Fruit fly (Drosophila melanogaster) whole organism, embryonic: ENCODE measurements around the gene Ca-Ma2d.
A peak's percentile ranks its signal among the peaks of the same experiment; 100 is the strongest.

Experiments
- Adf1 ChIP-seq: fragments of 200-800 bp; sonication (Bioruptor generic); IDR thresholded peaks from 2 replicates; pipeline ENCODE4 v1.3.6; 2022; ENCODE audit warnings: missing biosample characterization, missing genetic modification characterization
- BEAF-32 ChIP-seq: fragments of 200-800 bp; sonication (Bioruptor generic); optimal IDR thresholded peaks from 3 replicates; lab custom pipeline; 2017; ENCODE audit warnings: missing biosample characterization, missing genetic modification characterization, mild to moderate bottlenecking, moderate library complexity, missing genetic modification reagents
- CG10321 ChIP-seq: fragments of 200-800 bp; sonication (Bioruptor generic); IDR thresholded peaks from 2 replicates; pipeline ENCODE4 v1.3.6; 2022; ENCODE audit warnings: missing biosample characterization, missing genetic modification characterization
- CG10431 ChIP-seq: fragments of 200-800 bp; sonication (Bioruptor generic); optimal IDR thresholded peaks from 3 replicates; lab custom pipeline; 2018; ENCODE audit warnings: missing biosample characterization, mild to moderate bottlenecking, missing genetic modification characterization
- CG11247 ChIP-seq: fragments of 200-800 bp; sonication (Bioruptor generic); IDR thresholded peaks from 2 replicates; pipeline ENCODE4 v1.3.6; 2022; ENCODE audit warnings: missing biosample characterization, missing genetic modification characterization
- CG1233 ChIP-seq: fragments of 200-800 bp; sonication (Bioruptor generic); optimal IDR thresholded peaks from 4 replicates; lab custom pipeline; 2018; ENCODE audit warnings: missing biosample characterization, mild to moderate bottlenecking, missing genetic modification characterization
- CG15073 ChIP-seq: fragments of 200-800 bp; sonication (Bioruptor generic); optimal IDR thresholded peaks from 2 replicates; lab custom pipeline; 2016; ENCODE audit warnings: missing biosample characterization, missing genetic modification characterization
- CG16779 ChIP-seq: fragments of 200-800 bp; sonication (Bioruptor generic); IDR thresholded peaks from 2 replicates; pipeline ENCODE4 v1.3.6; 2022; ENCODE audit warnings: missing biosample characterization, missing genetic modification characterization
- CG16813 ChIP-seq: fragments of 200-800 bp; sonication (Bioruptor generic); IDR thresholded peaks from 3 replicates; pipeline ENCODE4 v1.3.6; 2022; ENCODE audit warnings: missing biosample characterization, missing genetic modification characterization; ENCODE audit not compliant: partially characterized antibody
- CG16863 ChIP-seq: fragments of 200-800 bp; sonication (Bioruptor generic); optimal IDR thresholded peaks from 3 replicates; lab custom pipeline; 2016; ENCODE audit warnings: missing biosample characterization, missing genetic modification characterization
- CG18599 ChIP-seq: fragments of 200-800 bp; sonication (Bioruptor generic); optimal IDR thresholded peaks from 3 replicates; lab custom pipeline; 2017; ENCODE audit warnings: missing biosample characterization, missing genetic modification characterization, mild to moderate bottlenecking, moderate library complexity, missing genetic modification reagents
- CG2678 ChIP-seq: fragments of 200-800 bp; sonication (Bioruptor generic); optimal IDR thresholded peaks from 3 replicates; lab custom pipeline; 2019; ENCODE audit warnings: missing biosample characterization, mild to moderate bottlenecking, missing genetic modification characterization, moderate library complexity
- CG30431 ChIP-seq: fragments of 200-800 bp; sonication (Bioruptor generic); optimal IDR thresholded peaks from 2 replicates; lab custom pipeline; 2017; ENCODE audit warnings: missing biosample characterization, missing genetic modification characterization
- CG34376 ChIP-seq: fragments of 200-800 bp; sonication (Bioruptor generic); optimal IDR thresholded peaks from 2 replicates; lab custom pipeline; 2018; ENCODE audit warnings: missing biosample characterization, mild to moderate bottlenecking, missing genetic modification characterization
- CG4282 ChIP-seq: fragments of 200-800 bp; sonication (Bioruptor generic); optimal IDR thresholded peaks from 2 replicates; lab custom pipeline; 2016; ENCODE audit warnings: missing biosample characterization, missing genetic modification characterization
- CG6272 ChIP-seq: fragments of 200-800 bp; sonication (Bioruptor generic); IDR thresholded peaks from 2 replicates; pipeline ENCODE4 v1.3.6; 2022; ENCODE audit warnings: missing biosample characterization, missing genetic modification characterization
- CG6654 ChIP-seq: fragments of 200-800 bp; sonication (Bioruptor generic); optimal IDR thresholded peaks from 2 replicates; lab custom pipeline; 2017; ENCODE audit warnings: missing biosample characterization, mild to moderate bottlenecking, missing genetic modification characterization
- CG7357 ChIP-seq: fragments of 200-800 bp; sonication (Bioruptor generic); IDR thresholded peaks from 3 replicates; pipeline ENCODE4 v1.3.6; 2022; ENCODE audit warnings: missing biosample characterization, missing genetic modification characterization
- CG9797 ChIP-seq: fragments of 200-800 bp; sonication (Bioruptor generic); optimal IDR thresholded peaks from 3 replicates; lab custom pipeline; 2018; ENCODE audit warnings: missing biosample characterization, mild to moderate bottlenecking, missing genetic modification characterization
- Chrac-16 ChIP-seq: fragments of 200-800 bp; sonication (Bioruptor generic); optimal IDR thresholded peaks from 3 replicates; lab custom pipeline; 2016; ENCODE audit warnings: missing biosample characterization, missing genetic modification characterization
- CoRest ChIP-seq: fragments of 200-800 bp; sonication (Bioruptor generic); optimal IDR thresholded peaks from 3 replicates; lab custom pipeline; 2018; ENCODE audit warnings: missing biosample characterization, mild to moderate bottlenecking, missing genetic modification characterization, moderate library complexity
- D19A ChIP-seq: fragments of 200-800 bp; optimal IDR thresholded peaks from 3 replicates; lab custom pipeline; 2019; ENCODE audit warnings: missing biosample characterization, mild to moderate bottlenecking, missing genetic modification characterization, moderate library complexity
- E2f2 ChIP-seq: fragments of 200-800 bp; sonication (Bioruptor generic); IDR thresholded peaks from 2 replicates; pipeline ENCODE4 v1.3.6; 2022; ENCODE audit warnings: missing biosample characterization, missing genetic modification characterization
- Lim3 ChIP-seq: fragments of 200-800 bp; sonication (Bioruptor generic); IDR thresholded peaks from 2 replicates; pipeline ENCODE4 v1.3.6; 2022; ENCODE audit warnings: missing biosample characterization, missing genetic modification characterization
- MTF-1 ChIP-seq: fragments of 200-800 bp; sonication (Bioruptor generic); optimal IDR thresholded peaks from 2 replicates; lab custom pipeline; 2018; ENCODE audit warnings: missing biosample characterization, mild to moderate bottlenecking, missing genetic modification characterization, borderline replicate concordance
- NfI ChIP-seq: fragments of 200-800 bp; sonication (Bioruptor generic); optimal IDR thresholded peaks from 3 replicates; lab custom pipeline; 2018; ENCODE audit warnings: missing biosample characterization, mild to moderate bottlenecking, missing genetic modification characterization, moderate library complexity
- Vsx1 ChIP-seq: fragments of 200-800 bp; sonication (Bioruptor generic); optimal IDR thresholded peaks from 2 replicates; lab custom pipeline; 2017; ENCODE audit warnings: missing biosample characterization, mild to moderate bottlenecking, missing genetic modification characterization, missing genetic modification reagents
- ara ChIP-seq: fragments of 200-800 bp; sonication (Bioruptor generic); IDR thresholded peaks from 2 replicates; pipeline ENCODE4 v1.3.6; 2022; ENCODE audit warnings: missing biosample characterization, missing genetic modification characterization
- az2 ChIP-seq: fragments of 200-800 bp; sonication (Bioruptor generic); optimal IDR thresholded peaks from 3 replicates; lab custom pipeline; 2016; ENCODE audit warnings: missing biosample characterization, missing genetic modification characterization
- bcd ChIP-seq: fragments of 200-800 bp; sonication (Bioruptor generic); optimal IDR thresholded peaks from 2 replicates; lab custom pipeline; 2017; ENCODE audit warnings: missing biosample characterization, mild to moderate bottlenecking, missing genetic modification characterization
- br ChIP-seq: fragments of >200 bp; optimal IDR thresholded peaks from 2 replicates; lab custom pipeline; 2017
- chn ChIP-seq: fragments of 200-800 bp; sonication (Bioruptor generic); optimal IDR thresholded peaks from 2 replicates; lab custom pipeline; 2016; ENCODE audit warnings: missing biosample characterization, missing genetic modification characterization
- ci ChIP-seq: fragments of 200-800 bp; sonication (Bioruptor generic); IDR thresholded peaks from 3 replicates; pipeline ENCODE4 v1.3.6; 2022; ENCODE audit warnings: missing biosample characterization, missing genetic modification characterization
- crp ChIP-seq, 2 experiments: fragments of 200-800 bp; sonication (Bioruptor generic); optimal IDR thresholded peaks; 2 replicates in 1 of 2; 3 replicates in 1 of 2; lab custom pipeline; 2017; ENCODE audit warnings: missing biosample characterization in 2 of 2, missing genetic modification characterization in 2 of 2, mild to moderate bottlenecking in 1 of 2, moderate library complexity in 1 of 2
- danr ChIP-seq: fragments of 200-800 bp; sonication (Bioruptor generic); IDR thresholded peaks from 2 replicates; pipeline ENCODE4 v1.3.6; 2022; ENCODE audit warnings: missing biosample characterization, missing genetic modification characterization
- dmrt99B ChIP-seq: fragments of 200-800 bp; sonication (Bioruptor generic); optimal IDR thresholded peaks from 2 replicates; lab custom pipeline; 2018; ENCODE audit warnings: missing biosample characterization, mild to moderate bottlenecking, missing genetic modification characterization, moderate library complexity
- ems ChIP-seq: fragments of 200-800 bp; sonication (Bioruptor generic); optimal IDR thresholded peaks from 3 replicates; lab custom pipeline; 2016; ENCODE audit warnings: missing biosample characterization, missing genetic modification characterization
- fd3F ChIP-seq: fragments of 200-800 bp; sonication (Bioruptor generic); optimal IDR thresholded peaks from 2 replicates; lab custom pipeline; 2018; ENCODE audit warnings: missing biosample characterization, mild to moderate bottlenecking, missing genetic modification characterization, moderate library complexity
- fd64A ChIP-seq: fragments of 200-800 bp; sonication (Bioruptor generic); optimal IDR thresholded peaks from 3 replicates; lab custom pipeline; 2018; ENCODE audit warnings: missing biosample characterization, mild to moderate bottlenecking, missing genetic modification characterization
- ftz-f1 ChIP-seq: fragments of 200-800 bp; sonication (Bioruptor generic); optimal IDR thresholded peaks from 2 replicates; lab custom pipeline; 2016; ENCODE audit warnings: missing biosample characterization, missing genetic modification characterization
- gt ChIP-seq: fragments of 200-800 bp; sonication (Bioruptor generic); IDR thresholded peaks from 2 replicates; pipeline ENCODE4 v1.3.6; 2022; ENCODE audit warnings: missing biosample characterization, missing genetic modification characterization
- hbn ChIP-seq: fragments of 200-800 bp; sonication (Bioruptor generic); IDR thresholded peaks from 2 replicates; pipeline ENCODE4 v1.3.6; 2022; ENCODE audit warnings: missing biosample characterization, missing genetic modification characterization; ENCODE audit not compliant: partially characterized antibody
- ken ChIP-seq: fragments of 200-800 bp; sonication (Bioruptor generic); IDR thresholded peaks from 3 replicates; pipeline ENCODE4 v1.3.6; 2022; ENCODE audit warnings: missing biosample characterization, missing genetic modification characterization
- psq ChIP-seq: fragments of 200-800 bp; sonication (Bioruptor generic); optimal IDR thresholded peaks from 2 replicates; lab custom pipeline; 2017; ENCODE audit warnings: missing biosample characterization, missing genetic modification characterization
- repo ChIP-seq: fragments of 200-800 bp; sonication (Bioruptor generic); optimal IDR thresholded peaks from 2 replicates; lab custom pipeline; 2016; ENCODE audit warnings: missing biosample characterization, missing genetic modification characterization
- schlank ChIP-seq: fragments of 200-800 bp; sonication (Bioruptor generic); optimal IDR thresholded peaks from 2 replicates; lab custom pipeline; 2018; ENCODE audit warnings: missing biosample characterization, mild to moderate bottlenecking, missing genetic modification characterization
- so ChIP-seq: fragments of 200-800 bp; sonication (Bioruptor generic); IDR thresholded peaks from 3 replicates; pipeline ENCODE4 v1.3.6; 2022; ENCODE audit warnings: missing biosample characterization, missing genetic modification characterization
- tin ChIP-seq: fragments of 200-800 bp; sonication (Bioruptor generic); optimal IDR thresholded peaks from 3 replicates; lab custom pipeline; 2016; ENCODE audit warnings: missing biosample characterization, missing genetic modification characterization
- trh ChIP-seq: fragments of 200-800 bp; sonication (Bioruptor generic); optimal IDR thresholded peaks from 2 replicates; lab custom pipeline; 2016; ENCODE audit warnings: missing biosample characterization, missing genetic modification characterization
- vfl ChIP-seq: fragments of 200-800 bp; sonication (Bioruptor generic); optimal IDR thresholded peaks from 2 replicates; lab custom pipeline; 2016; ENCODE audit warnings: missing biosample characterization, missing genetic modification characterization

The Ca-Ma2d gene

DNA sequence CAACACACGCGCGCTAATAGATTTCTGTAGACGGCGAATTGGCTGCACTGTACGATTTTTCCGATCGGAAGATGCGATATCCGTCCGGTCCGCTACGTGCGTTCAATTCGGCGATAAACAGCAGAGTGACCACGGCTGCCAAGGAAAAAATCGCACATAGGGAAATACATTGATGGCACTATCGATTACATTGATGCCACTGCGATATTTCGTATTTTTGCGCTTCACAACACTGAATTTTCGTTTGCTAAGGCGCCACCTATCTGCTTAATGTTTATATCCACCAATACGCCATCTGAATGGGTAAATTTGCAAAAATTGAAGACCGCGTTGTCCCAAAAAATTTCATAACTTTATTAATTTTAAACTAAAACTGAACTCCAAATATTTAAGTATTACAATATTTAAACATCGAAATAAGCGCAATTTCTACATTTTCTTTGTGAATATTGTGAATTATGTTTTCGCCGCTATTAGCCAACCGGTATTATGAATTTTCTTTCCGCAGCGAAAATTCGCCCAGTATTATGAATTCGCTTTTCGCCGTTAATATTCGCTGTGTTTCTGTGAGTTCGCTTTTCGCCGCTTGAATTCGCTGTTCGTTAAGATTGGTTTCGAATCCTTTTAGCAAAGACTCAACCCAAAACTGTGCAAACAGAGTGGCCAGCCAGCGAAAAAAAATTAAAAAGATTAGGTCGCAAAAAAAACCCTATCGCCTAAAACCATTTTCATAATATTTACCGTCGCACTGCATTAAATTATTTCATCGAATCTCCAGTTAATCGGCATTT lies 56.5 kb downstream of the Ca-Ma2d start, which contains the start of the genes crp and pkaap (continued):
- TF ChIP-seq CG11247 (GFP tag; lab: Robert Waterston, UW) (no peak), Chrac-16 (peak; percentile 88), tin (GFP tag; lab: Kevin White, UChicago) (peak; percentile 90), fd64A (GFP tag; lab: Kevin White, UChicago) (no peak), CG4282 (peak; percentile 79), Adf1 (GFP tag; lab: Robert Waterston, UW) (no peak), crp (GFP tag; optimal IDR thresholded peaks at IDR 0.05; lab: Kevin White, UChicago) (peak; percentile 2 to 78), az2 (peak; percentile 82), schlank (tag; lab: Kevin White, UChicago) (peak; percentile 61), CG18599 (GFP tag; lab: Kevin White, UChicago) (peak; percentile 78), Vsx1 (peak; percentile 46), repo (GFP tag; lab: Kevin White, UChicago) (peak; percentile 74), D19A (tag; lab: Kevin White, UChicago) (peak; percentile 24), BEAF-32 (peak; percentile 97), gt (no peak), CG6654 (GFP tag; lab: Kevin White, UChicago) (peak; percentile 43), vfl (GFP tag; lab: Kevin White, UChicago) (peak; percentile 78), NfI (GFP tag; lab: Kevin White, UChicago) (peak; percentile 83), CG9797 (GFP tag; lab: Kevin White, UChicago) (peak; percentile 85), E2f2 (no peak), CG15073 (GFP tag; lab: Kevin White, UChicago) (peak; percentile 13), dmrt99B (tag; lab: Kevin White, UChicago) (no peak), CG6272 (GFP tag; lab: Robert Waterston, UW) (peak; percentile 74), bcd (peak; percentile 69), CG16813 (no peak), CG30431 (peak; percentile 6), CG7357 (GFP tag; lab: Robert Waterston, UW) (peak; percentile 51; the same call in 1 of the 3 replicates), ci (GFP tag; lab: Robert Waterston, UW) (no peak), psq (GFP tag; lab: Kevin White, UChicago) (peak; percentile 12), CG34376 (GFP tag; lab: Kevin White, UChicago) (peak; percentile 52), br (no peak), ems (peak; percentile 68), CoRest (tag; lab: Kevin White, UChicago) (peak; percentile 56), danr (GFP tag; lab: Robert Waterston, UW) (no peak), hbn (GFP tag; lab: Robert Waterston, UW) (no peak), ken (GFP tag; lab: Robert Waterston, UW) (no peak), Lim3 (GFP tag; lab: Robert Waterston, UW) (no peak), so (GFP tag; lab: Robert Waterston, UW) (no peak), chn (GFP tag; lab: Kevin White, UChicago) (peak; percentile 86), CG10431 (GFP tag; lab: Kevin White, UChicago) (peak; percentile 68), fd3F (GFP tag; lab: Kevin White, UChicago) (peak; percentile 45), CG16863 (GFP tag; lab: Kevin White, UChicago) (peak; percentile 82), MTF-1 (peak; percentile 82), CG16779 (GFP tag; lab: Robert Waterston, UW) (no peak), trh (GFP tag; lab: Kevin White, UChicago) (peak; percentile 57), ftz-f1 (GFP tag; lab: Kevin White, UChicago) (peak; percentile 60), CG1233 (peak; percentile 61), ara (GFP tag; lab: Robert Waterston, UW) (no peak), CG10321 (no peak), CG2678 (tag; lab: Kevin White, UChicago) (no peak)
